Worm (Caenorhabditis elegans) whole organism, early embryonic: ENCODE measurements around the gene sru-23.

Source experiments
- B0310.2 ChIP-seq: sonication (generic microtip); optimal IDR thresholded peaks from 2 replicates; lab custom pipeline; 2016; ENCODE audit warnings: mild to moderate bottlenecking, missing genetic modification characterization, missing compliant biosample characterization
- F13C5.2 ChIP-seq: sonication (generic microtip); optimal IDR thresholded peaks from 2 replicates; lab custom pipeline; 2017; ENCODE audit warnings: mild to moderate bottlenecking, missing genetic modification characterization, inconsistent platforms, missing compliant biosample characterization
- aly-1 ChIP-seq: sonication (generic microtip); optimal IDR thresholded peaks from 2 replicates; lab custom pipeline; 2016; ENCODE audit warnings: missing genetic modification characterization, missing compliant biosample characterization
- ama-1 ChIP-seq: fragments of 150-350 bp; optimal IDR thresholded peaks from 2 replicates; lab custom pipeline; 2014
- ceh-13 ChIP-seq: fragments of 200-800 bp; sonication (Bioruptor generic); optimal IDR thresholded peaks from 2 replicates; lab custom pipeline; 2018; ENCODE audit warnings: mild to moderate bottlenecking, missing genetic modification characterization, missing compliant biosample characterization
- ceh-36 ChIP-seq: sonication (generic microtip); optimal IDR thresholded peaks from 2 replicates; lab custom pipeline; 2016; ENCODE audit warnings: missing genetic modification characterization, inconsistent platforms, missing compliant biosample characterization
- ets-7 ChIP-seq: sonication (generic microtip); optimal IDR thresholded peaks from 2 replicates; lab custom pipeline; 2016; ENCODE audit warnings: missing genotype, missing genetic modification characterization, missing compliant biosample characterization
- flt-1 ChIP-seq: fragments of 200-800 bp; sonication (Bioruptor generic); IDR thresholded peaks from 2 replicates; pipeline ENCODE4 v1.3.6; 2022; ENCODE audit warnings: missing genetic modification characterization, missing compliant biosample characterization
- hmbx-1 ChIP-seq: sonication (generic microtip); optimal IDR thresholded peaks from 2 replicates; lab custom pipeline; 2016; ENCODE audit warnings: mild to moderate bottlenecking, missing genetic modification characterization, missing compliant biosample characterization
- hmg-4 ChIP-seq: fragments of 200-800 bp; sonication (Bioruptor generic); optimal IDR thresholded peaks from 2 replicates; lab custom pipeline; 2018; ENCODE audit warnings: mild to moderate bottlenecking, missing genetic modification characterization, missing compliant biosample characterization
- hnd-1 ChIP-seq: sonication (generic microtip); optimal IDR thresholded peaks from 2 replicates; lab custom pipeline; 2016; ENCODE audit warnings: missing genetic modification characterization, missing compliant biosample characterization
- pes-1 ChIP-seq: fragments of 200-800 bp; sonication (Bioruptor generic); IDR thresholded peaks from 2 replicates; pipeline ENCODE4 v1.3.6; 2022; ENCODE audit warnings: missing genetic modification reagents, missing genetic modification characterization, missing compliant biosample characterization
- scrt-1 ChIP-seq: fragments of 200-800 bp; sonication (Bioruptor generic); IDR thresholded peaks from 2 replicates; pipeline ENCODE4 v1.3.6; 2022; ENCODE audit warnings: missing genetic modification characterization, missing compliant biosample characterization
- sea-1 ChIP-seq: fragments of 200-800 bp; sonication (Bioruptor generic); conservative IDR thresholded peaks from 2 replicates; pipeline ENCODE4 v1.3.6; 2022; ENCODE audit warnings: missing genetic modification characterization, missing compliant biosample characterization
- tbx-11 ChIP-seq: fragments of 200-800 bp; sonication (Bioruptor generic); IDR thresholded peaks from 2 replicates; pipeline ENCODE4 v1.3.6; 2022; ENCODE audit warnings: missing genetic modification characterization, missing compliant biosample characterization
- tbx-37 ChIP-seq: fragments of 200-800 bp; sonication (Bioruptor generic); conservative IDR thresholded peaks from 2 replicates; pipeline ENCODE4 v1.3.6; 2022; ENCODE audit warnings: missing genetic modification reagents, missing genetic modification characterization, missing compliant biosample characterization
- tra-4 ChIP-seq: sonication (generic microtip); optimal IDR thresholded peaks from 2 replicates; lab custom pipeline; 2017; ENCODE audit warnings: missing genetic modification characterization, missing compliant biosample characterization

The sru-23 gene

DNA sequence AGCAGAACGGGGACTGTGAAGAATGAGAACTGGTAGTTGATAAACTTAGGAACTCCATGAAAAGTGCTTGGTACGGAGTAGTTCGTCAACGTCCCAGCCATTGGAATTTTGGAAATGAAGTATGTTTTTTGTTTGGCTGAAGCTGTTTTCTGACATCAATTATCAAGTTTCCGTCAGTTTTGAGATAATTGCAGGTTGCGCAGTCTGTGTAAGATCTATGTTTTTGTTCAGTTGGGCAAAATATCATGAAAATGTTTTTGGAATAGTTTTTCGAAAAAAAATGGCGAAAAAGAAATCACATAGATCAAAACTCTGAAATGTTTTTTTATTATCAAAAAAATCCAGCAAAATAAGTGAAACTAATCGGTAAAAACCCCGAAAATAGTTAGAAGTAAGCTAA lies 2.5 kb upstream of the sru-23 start, which contains the start of gene sru-22:
TSS of gene sru-22 (minus strand) at position 101 of the 400 bp plus-strand sequence.
- TF ChIP-seq aly-1 (tag; lab: Kevin White, UChicago) (no peak), hnd-1 (tag; lab: Kevin White, UChicago) (no peak), F13C5.2 (tag; lab: Kevin White, UChicago) (no peak), pes-1 (GFP tag; lab: Robert Waterston, UW) (no peak), sea-1 (GFP tag; lab: Robert Waterston, UW) (no peak), flt-1 (no peak), ceh-36 (tag; lab: Kevin White, UChicago) (no peak), tra-4 (tag; lab: Kevin White, UChicago) (no peak), ceh-13 (GFP tag; lab: Kevin White, UChicago) (no peak), hmbx-1 (tag; lab: Kevin White, UChicago) (no peak), ets-7 (tag; lab: Kevin White, UChicago) (no peak), hmg-4 (GFP tag; lab: Kevin White, UChicago) (no peak), tbx-11 (GFP tag; lab: Robert Waterston, UW) (no peak), tbx-37 (GFP tag; lab: Robert Waterston, UW) (no peak)

DNA sequence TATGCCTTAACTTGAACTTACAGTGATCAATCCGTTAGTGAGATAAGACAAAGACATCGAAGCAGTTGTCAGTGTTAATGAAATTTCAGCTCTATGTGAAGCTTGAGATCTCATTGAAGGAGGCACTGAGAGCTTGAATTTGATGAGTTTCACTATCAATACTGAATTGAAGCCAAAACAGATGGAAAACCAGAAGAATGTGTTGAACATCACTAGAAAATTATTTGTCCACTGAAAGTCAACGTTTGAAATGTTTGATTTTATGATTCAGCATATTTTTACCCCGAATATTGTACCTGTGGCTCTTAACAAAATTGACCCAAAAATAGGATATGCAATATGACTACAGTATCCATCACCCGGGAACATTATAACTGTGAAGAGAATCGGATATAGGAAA lies 1.6 kb downstream of the sru-23 start:
- no peak for TF ChIP-seq ceh-36 (tag; lab: Kevin White, UChicago)
- no peak for TF ChIP-seq B0310.2 (tag; lab: Kevin White, UChicago)
- TF ChIP-seq tra-4 (tag; lab: Kevin White, UChicago), result no peak
- TF ChIP-seq sea-1 (GFP tag; lab: Robert Waterston, UW), result no peak
- TF ChIP-seq tbx-11 (GFP tag; lab: Robert Waterston, UW), result no peak
- TF ChIP-seq scrt-1, result no peak
- TF ChIP-seq ets-7 (tag; lab: Kevin White, UChicago), result no peak
- TF ChIP-seq ama-1 (lab: Kevin White, UChicago), result no peak
- no peak for TF ChIP-seq flt-1
- no peak for TF ChIP-seq aly-1 (tag; lab: Kevin White, UChicago)
- no peak for TF ChIP-seq hmbx-1 (tag; lab: Kevin White, UChicago)
- no peak for TF ChIP-seq pes-1 (GFP tag; lab: Robert Waterston, UW)

DNA sequence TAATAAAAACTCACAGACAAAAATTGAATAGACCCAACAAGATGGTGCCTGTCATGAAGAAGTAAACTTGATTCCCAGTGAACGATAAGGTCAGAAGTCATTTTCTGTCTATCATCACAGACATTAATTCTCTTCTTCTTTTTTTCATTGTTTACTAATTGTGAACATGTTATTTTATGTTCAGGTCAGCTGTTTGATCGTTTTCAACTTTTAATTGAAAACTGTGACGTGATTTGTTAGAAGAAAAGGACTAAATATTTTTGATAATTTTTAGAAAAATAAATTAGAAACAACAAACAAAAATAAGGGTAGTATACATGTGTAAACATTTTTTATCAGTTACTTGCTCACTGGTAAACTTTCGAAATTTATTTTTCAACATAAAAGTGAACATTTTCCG lies 2.7 kb downstream of the sru-23 start, which contains the start of gene F36G9.7:
TSS of gene F36G9.7 (minus strand) at position 101 of the 400 bp plus-strand sequence.
- no peak for TF ChIP-seq flt-1
- TF ChIP-seq ceh-13 (GFP tag; lab: Kevin White, UChicago), result no peak
- TF ChIP-seq scrt-1, result no peak
- no peak for TF ChIP-seq sea-1 (GFP tag; lab: Robert Waterston, UW)
- no peak for TF ChIP-seq B0310.2 (tag; lab: Kevin White, UChicago)
- TF ChIP-seq hmbx-1 (tag; lab: Kevin White, UChicago), result no peak
- no peak for TF ChIP-seq hnd-1 (tag; lab: Kevin White, UChicago)
- TF ChIP-seq F13C5.2 (tag; lab: Kevin White, UChicago), result no peak
- TF ChIP-seq tbx-11 (GFP tag; lab: Robert Waterston, UW), result no peak
- TF ChIP-seq hmg-4 (GFP tag; lab: Kevin White, UChicago), result no peak
- no peak for TF ChIP-seq ceh-36 (tag; lab: Kevin White, UChicago)

DNA sequence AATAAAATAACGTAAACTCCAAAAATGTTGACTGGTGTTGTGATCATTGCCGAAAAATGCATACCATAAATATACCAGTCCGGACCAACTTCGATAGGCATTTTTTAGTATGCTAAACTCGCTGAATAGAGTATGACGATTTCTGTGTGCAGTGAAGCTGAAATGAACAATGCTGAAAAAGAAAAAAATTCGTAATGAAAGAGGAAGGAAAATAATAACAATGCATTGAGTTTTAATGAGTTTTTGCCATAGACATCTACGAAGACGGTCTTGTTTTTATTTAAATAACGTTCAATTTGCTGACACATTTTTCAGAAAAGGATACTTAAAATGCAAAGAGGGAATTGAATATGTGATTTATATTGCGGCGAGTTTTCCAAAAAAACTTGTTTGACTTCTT lies 4.8 kb downstream of the sru-23 start, which contains the start of gene sri-1:
TSS of gene sri-1 (minus strand) at position 101 of the 400 bp plus-strand sequence.
- TF ChIP-seq hmbx-1 (tag; lab: Kevin White, UChicago) (no peak), tra-4 (tag; lab: Kevin White, UChicago) (no peak)

DNA sequence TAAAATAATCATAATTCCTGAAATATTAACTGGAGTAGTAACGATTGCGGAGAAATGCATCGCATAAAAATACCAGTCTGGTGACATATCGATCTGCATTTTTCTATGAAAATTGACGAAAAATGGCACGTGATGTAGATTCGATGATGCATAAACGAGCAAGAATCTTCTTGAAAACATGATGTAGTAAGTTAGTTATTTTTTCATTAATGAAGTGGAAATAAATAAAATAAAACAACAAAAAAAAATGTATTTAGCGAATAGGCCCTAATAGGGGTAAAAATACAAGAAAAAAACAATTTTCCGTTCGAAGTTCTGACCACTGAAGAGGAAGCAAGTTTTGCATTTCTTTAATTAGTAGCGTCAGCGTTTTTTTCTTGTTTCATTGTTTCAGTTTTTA lies 7.3 kb downstream of the sru-23 start, which contains the start of gene sri-2:
TSS of gene sri-2 (minus strand) at position 101 of the 400 bp plus-strand sequence.
- TF ChIP-seq sea-1 (GFP tag; lab: Robert Waterston, UW) (no peak), tbx-37 (GFP tag; lab: Robert Waterston, UW) (no peak), scrt-1 (no peak), ama-1 (lab: Kevin White, UChicago) (no peak), tra-4 (tag; lab: Kevin White, UChicago) (no peak), ceh-13 (GFP tag; lab: Kevin White, UChicago) (no peak), ets-7 (tag; lab: Kevin White, UChicago) (no peak), F13C5.2 (tag; lab: Kevin White, UChicago) (no peak)

DNA sequence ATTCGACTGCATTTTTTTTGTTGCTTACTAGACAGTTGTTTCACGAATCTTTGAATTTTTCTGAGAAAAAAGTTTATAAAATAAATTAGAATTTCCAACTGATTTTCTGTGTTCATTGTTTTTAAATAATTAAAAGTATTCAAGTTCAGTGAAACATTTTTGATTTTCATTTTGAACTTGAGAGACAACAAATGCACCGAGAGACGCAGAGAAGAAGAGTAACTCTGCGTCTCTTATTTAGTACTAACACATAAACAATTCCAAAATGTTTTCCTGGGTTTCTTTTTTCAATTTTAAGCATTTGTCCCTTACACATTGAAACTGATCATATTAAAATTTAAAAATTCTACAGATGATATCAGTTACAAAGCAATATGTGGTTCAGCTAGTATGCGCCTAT lies 12.9 kb downstream of the sru-23 start:
- no peak for TF ChIP-seq hnd-1 (tag; lab: Kevin White, UChicago)

DNA sequence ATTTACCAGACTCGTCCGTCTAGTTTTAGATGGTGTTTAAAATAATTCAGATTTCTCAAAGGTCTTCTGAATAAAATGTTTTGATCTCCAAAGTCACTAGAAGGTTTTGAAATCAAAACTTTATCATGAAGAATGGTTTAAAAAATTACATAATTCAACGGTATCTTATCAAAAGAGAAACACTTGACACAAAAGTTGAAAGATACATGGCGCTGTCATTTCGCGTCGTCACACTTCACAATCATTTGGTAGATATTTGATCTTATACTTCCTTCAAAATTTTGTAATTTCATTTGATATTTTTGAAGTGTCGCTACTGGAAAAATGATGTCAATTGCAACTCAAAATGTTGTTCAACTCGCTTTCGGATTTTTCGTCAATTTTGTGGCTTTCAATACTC lies 15.3 kb downstream of the sru-23 start, which contains the start of gene F36G9.3:
TSS of gene F36G9.3 (plus strand) at position 301 of the 400 bp plus-strand sequence.
- TF ChIP-seq hmg-4 (GFP tag; lab: Kevin White, UChicago) (no peak), ceh-13 (GFP tag; lab: Kevin White, UChicago) (no peak)

DNA sequence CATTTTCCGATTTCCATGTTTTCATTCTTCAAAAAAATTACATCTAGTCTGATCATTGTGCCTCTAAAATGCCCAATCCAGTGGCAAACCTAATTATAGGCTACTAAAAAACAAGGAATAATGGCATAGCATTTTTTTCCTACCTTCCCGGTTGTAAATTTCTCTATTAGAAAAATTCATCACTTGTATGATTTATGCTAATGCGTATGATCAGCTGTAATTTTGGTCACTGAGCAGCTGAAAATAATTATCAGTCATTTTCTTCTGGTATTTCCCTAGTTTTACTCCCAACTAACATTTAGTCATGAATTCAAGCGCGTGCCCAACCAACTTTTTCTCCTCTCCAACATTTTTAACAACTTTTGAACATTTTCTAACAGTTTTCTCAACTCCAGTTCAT lies 16.9 kb downstream of the sru-23 start, which contains the start of gene srh-186:
TSS of gene srh-186 (plus strand) at position 301 of the 400 bp plus-strand sequence.
- TF ChIP-seq hmbx-1 (tag; lab: Kevin White, UChicago) (no peak), sea-1 (GFP tag; lab: Robert Waterston, UW) (no peak), hmg-4 (GFP tag; lab: Kevin White, UChicago) (no peak), ceh-36 (tag; lab: Kevin White, UChicago) (no peak), ama-1 (lab: Kevin White, UChicago) (no peak), F13C5.2 (tag; lab: Kevin White, UChicago) (no peak), B0310.2 (tag; lab: Kevin White, UChicago) (no peak), flt-1 (no peak), ets-7 (tag; lab: Kevin White, UChicago) (no peak), aly-1 (tag; lab: Kevin White, UChicago) (no peak), pes-1 (GFP tag; lab: Robert Waterston, UW) (no peak), scrt-1 (no peak), ceh-13 (GFP tag; lab: Kevin White, UChicago) (no peak), tra-4 (tag; lab: Kevin White, UChicago) (no peak), hnd-1 (tag; lab: Kevin White, UChicago) (no peak)
